Fruit fly (Drosophila melanogaster): ENCODE measurements around the gene Cpr30F.
A peak's percentile ranks its signal among the peaks of the same experiment; 100 is the strongest.

The Cpr30F gene

dm6 chr2L:9921401-9921800 is 11.6 kb downstream of the Cpr30F start, which contains the start of gene CG4592:
Gene CG4592, plus strand, starts transcription at chr2L:9921633.
- TF ChIP-seq Clk (GFP tag; optimal IDR thresholded peaks at IDR 0.05) = no peak
- TF ChIP-seq CG7101 (tag; optimal IDR thresholded peaks at IDR 0.05) = peak; percentile 78
- TF ChIP-seq CG5204 (GFP tag; optimal IDR thresholded peaks at IDR 0.05) = peak; percentile 40
- TF ChIP-seq CG1620 (GFP tag; optimal IDR thresholded peaks at IDR 0.05) = peak; percentile 12
- TF ChIP-seq CG33017 (tag; optimal IDR thresholded peaks at IDR 0.05) = peak; percentile 72
- no peak for TF ChIP-seq ovo (GFP tag; optimal IDR thresholded peaks at IDR 0.05)
- TF ChIP-seq Mnt (GFP tag; optimal IDR thresholded peaks at IDR 0.05) = peak; percentile 51
- TF ChIP-seq tj (GFP tag; optimal IDR thresholded peaks at IDR 0.05) = peak; percentile 56
- TF ChIP-seq kay (GFP tag; ENCODE audit: borderline replicate concordance) = peak; percentile 88
- peak; percentile 66 for TF ChIP-seq CG14711 (tag; optimal IDR thresholded peaks at IDR 0.05)
- peak; percentile 72 for TF ChIP-seq CG7045 (GFP tag; optimal IDR thresholded peaks at IDR 0.05)
- no peak for TF ChIP-seq Crg-1 (GFP tag; optimal IDR thresholded peaks at IDR 0.05)
- peak; percentile 69 for TF ChIP-seq Hr96 (GFP tag; optimal IDR thresholded peaks at IDR 0.05)
- peak; percentile 25 for TF ChIP-seq pad (GFP tag; optimal IDR thresholded peaks at IDR 0.05)
- peak; percentile 82 for TF ChIP-seq CG12768 (GFP tag; optimal IDR thresholded peaks at IDR 0.05)
- peak; percentile 24 for TF ChIP-seq cic (GFP tag; optimal IDR thresholded peaks at IDR 0.05)
- no peak for TF ChIP-seq cnc (optimal IDR thresholded peaks at IDR 0.05)
- peak; percentile 85 for TF ChIP-seq bab1 (GFP tag; optimal IDR thresholded peaks at IDR 0.05)
- TF ChIP-seq CG11617 (GFP tag; optimal IDR thresholded peaks at IDR 0.05) = peak; percentile 79
- peak; percentile 67 for TF ChIP-seq toe (GFP tag; optimal IDR thresholded peaks at IDR 0.05)

- TF ChIP-seq Clk (GFP tag; optimal IDR thresholded peaks at IDR 0.05) = no peak
- no peak for TF ChIP-seq tj (GFP tag; optimal IDR thresholded peaks at IDR 0.05)
- no peak for TF ChIP-seq toe (GFP tag; optimal IDR thresholded peaks at IDR 0.05)
- no peak for TF ChIP-seq CG5204 (GFP tag; optimal IDR thresholded peaks at IDR 0.05)
- no peak for TF ChIP-seq pad (GFP tag; optimal IDR thresholded peaks at IDR 0.05)
- TF ChIP-seq CG12768 (GFP tag; optimal IDR thresholded peaks at IDR 0.05) = no peak
- TF ChIP-seq CG1620 (GFP tag; optimal IDR thresholded peaks at IDR 0.05) = no peak
- no peak for TF ChIP-seq cic (GFP tag; optimal IDR thresholded peaks at IDR 0.05)
- TF ChIP-seq CG11617 (GFP tag; optimal IDR thresholded peaks at IDR 0.05) = no peak
- no peak for TF ChIP-seq kay (GFP tag; ENCODE audit: borderline replicate concordance)
- no peak for TF ChIP-seq CG14711 (tag; optimal IDR thresholded peaks at IDR 0.05)
- TF ChIP-seq bab1 (GFP tag; optimal IDR thresholded peaks at IDR 0.05) = no peak
- TF ChIP-seq CG7045 (GFP tag; optimal IDR thresholded peaks at IDR 0.05) = no peak
Observed at dm6 chr2L:9919949-9920348, 13.0 kb downstream of the Cpr30F start, which contains the start of gene CG4594. Gene CG4594, plus strand, starts transcription at chr2L:9920160.

- no peak for TF ChIP-seq CG11617 (GFP tag; optimal IDR thresholded peaks at IDR 0.05)
Observed at dm6 chr2L:9919218-9919617, 13.7 kb downstream of the Cpr30F start.

dm6 chr2L:9918020-9918959 is 14.7 kb downstream of the Cpr30F start, which contains the start of the genes CG5885 and CG4598:
Gene CG5885, minus strand, starts transcription at chr2L:9918330.
Gene CG4598, plus strand, starts transcription at chr2L:9918618.
- TF ChIP-seq CG12768 (GFP tag; optimal IDR thresholded peaks at IDR 0.05) = peak; percentile 77
- peak; percentile 46 for TF ChIP-seq tj (GFP tag; optimal IDR thresholded peaks at IDR 0.05)
- TF ChIP-seq CG33017 (tag; optimal IDR thresholded peaks at IDR 0.05) = peak; percentile 77
- peak; percentile 34 for TF ChIP-seq Crg-1 (GFP tag; optimal IDR thresholded peaks at IDR 0.05)
- peak; percentile 70 for TF ChIP-seq CG7101 (tag; optimal IDR thresholded peaks at IDR 0.05)
- peak; percentile 45 for TF ChIP-seq bab1 (GFP tag; optimal IDR thresholded peaks at IDR 0.05)
- TF ChIP-seq Mnt (GFP tag; optimal IDR thresholded peaks at IDR 0.05) = peak; percentile 18
- TF ChIP-seq CG5204 (GFP tag; optimal IDR thresholded peaks at IDR 0.05) = peak; percentile 63
- peak; percentile 23 for TF ChIP-seq pad (GFP tag; optimal IDR thresholded peaks at IDR 0.05)
- TF ChIP-seq Hr96 (GFP tag; optimal IDR thresholded peaks at IDR 0.05) = peak; percentile 62
- peak; percentile 68 for TF ChIP-seq CG7045 (GFP tag; optimal IDR thresholded peaks at IDR 0.05)
- TF ChIP-seq cic (GFP tag; optimal IDR thresholded peaks at IDR 0.05) = peak; percentile 33
- TF ChIP-seq kay (GFP tag; ENCODE audit: borderline replicate concordance) = no peak
- peak; percentile 76 for TF ChIP-seq toe (GFP tag; optimal IDR thresholded peaks at IDR 0.05)
- peak; percentile 23 for TF ChIP-seq Clk (GFP tag; optimal IDR thresholded peaks at IDR 0.05)
- TF ChIP-seq CG11617 (GFP tag; optimal IDR thresholded peaks at IDR 0.05) = peak; percentile 79
- no peak for TF ChIP-seq cnc (optimal IDR thresholded peaks at IDR 0.05)
- TF ChIP-seq CG1620 (GFP tag; optimal IDR thresholded peaks at IDR 0.05) = peak; percentile 60
- peak; percentile 42 for TF ChIP-seq CG14711 (tag; optimal IDR thresholded peaks at IDR 0.05)
- no peak for TF ChIP-seq ovo (GFP tag; optimal IDR thresholded peaks at IDR 0.05)

- TF ChIP-seq CG33017 (tag; optimal IDR thresholded peaks at IDR 0.05) (peak; percentile 74), ovo (GFP tag; optimal IDR thresholded peaks at IDR 0.05) (peak; percentile 49), Hr96 (GFP tag; optimal IDR thresholded peaks at IDR 0.05) (peak; percentile 99), CG14711 (tag; optimal IDR thresholded peaks at IDR 0.05) (peak; percentile 45), Mnt (GFP tag; optimal IDR thresholded peaks at IDR 0.05) (peak; percentile 82), kay (GFP tag; ENCODE audit: borderline replicate concordance) (no peak), Crg-1 (GFP tag; optimal IDR thresholded peaks at IDR 0.05) (peak; percentile 65), toe (GFP tag; optimal IDR thresholded peaks at IDR 0.05) (peak; percentile 99), cnc (optimal IDR thresholded peaks at IDR 0.05) (peak in 1 of 2 experiments; percentile 7), Clk (GFP tag; optimal IDR thresholded peaks at IDR 0.05) (peak; percentile 90), CG1620 (GFP tag; optimal IDR thresholded peaks at IDR 0.05) (peak; percentile 50), CG5204 (GFP tag; optimal IDR thresholded peaks at IDR 0.05) (peak; percentile 97), CG7101 (tag; optimal IDR thresholded peaks at IDR 0.05) (peak; percentile 70), pad (GFP tag; optimal IDR thresholded peaks at IDR 0.05) (peak; percentile 61), CG11617 (GFP tag; optimal IDR thresholded peaks at IDR 0.05) (peak; percentile 95), CG7045 (GFP tag; optimal IDR thresholded peaks at IDR 0.05) (peak; percentile 93), bab1 (GFP tag; optimal IDR thresholded peaks at IDR 0.05) (peak; percentile 81), tj (GFP tag; optimal IDR thresholded peaks at IDR 0.05) (peak; percentile 88), cic (GFP tag; optimal IDR thresholded peaks at IDR 0.05) (peak; percentile 91), CG12768 (GFP tag; optimal IDR thresholded peaks at IDR 0.05) (peak; percentile 100)
Observed at dm6 chr2L:9915011-9915850, 17.7 kb downstream of the Cpr30F start, which contains the start of gene yip2. Gene yip2, plus strand, starts transcription at chr2L:9915253.
